Worm (Caenorhabditis elegans): ENCODE results near the gene C18H7.4.

Gene C18H7.4

DNA sequence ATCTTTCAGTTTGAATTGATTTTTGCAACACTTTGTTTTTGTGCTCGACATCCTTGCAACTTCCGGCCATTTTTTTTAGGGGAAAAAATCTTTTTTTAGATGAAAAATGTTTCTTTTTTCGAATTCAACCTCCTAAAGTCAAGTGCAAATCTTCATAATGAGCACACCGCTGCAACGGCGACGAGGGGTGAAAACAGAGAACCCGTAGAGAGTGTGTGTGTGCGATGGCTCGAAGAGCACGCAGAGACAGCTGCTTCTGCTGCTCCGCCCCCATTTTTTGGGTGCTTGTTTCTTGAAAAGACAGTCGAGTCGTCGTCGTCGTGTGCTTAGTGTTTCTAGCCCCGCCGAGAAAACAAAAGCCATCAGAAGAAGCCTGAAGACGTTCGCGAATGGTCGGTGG is 12.9 kb downstream of the C18H7.4 start, which contains the start of gene inx-18:
TSS of gene inx-18 (plus strand) at position 301 of the 400 bp plus-strand sequence.
- no peak for TF ChIP-seq T26A5.8 (tag; optimal IDR thresholded peaks at IDR 0.05)

DNA sequence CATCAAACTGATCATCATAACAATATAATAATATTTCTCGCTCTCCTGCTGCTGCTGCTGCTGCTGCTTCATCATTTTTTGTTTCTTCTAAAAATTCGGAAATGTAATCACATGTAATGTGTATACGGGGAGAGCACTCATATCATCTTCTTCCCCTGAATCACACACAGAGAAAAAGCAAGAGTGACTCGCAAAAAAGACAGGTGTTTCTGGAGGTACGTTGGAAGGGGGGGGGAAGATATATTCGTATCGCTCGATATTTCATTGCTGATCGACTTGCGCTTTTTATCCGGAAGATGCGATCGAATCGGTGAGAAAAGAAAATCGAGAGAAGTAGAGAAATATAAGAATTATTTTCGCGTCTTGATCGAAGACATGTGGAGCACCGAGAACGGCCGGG is 14.5 kb downstream of the C18H7.4 start:
- TF ChIP-seq bed-1 (GFP tag; IDR thresholded peaks at IDR 0.05) (no peak), Y95B8A.8 (GFP tag; IDR thresholded peaks at IDR 0.05) (no peak), pha-4 (tag; optimal IDR thresholded peaks at IDR 0.05) (no peak), D2030.7 (GFP tag; IDR thresholded peaks at IDR 0.05) (no peak), madf-10 (tag; optimal IDR thresholded peaks at IDR 0.05) (no peak), let-526 (GFP tag; IDR thresholded peaks at IDR 0.05) (no peak), F49E8.2 (tag; optimal IDR thresholded peaks at IDR 0.05; ENCODE audit: insufficient read depth) (no peak), ceh-40 (GFP tag; IDR thresholded peaks at IDR 0.05) (no peak), fkh-3 (tag; optimal IDR thresholded peaks at IDR 0.05) (no peak), ccch-3 (GFP tag; optimal IDR thresholded peaks at IDR 0.05) (no peak), nhr-90 (tag; optimal IDR thresholded peaks at IDR 0.05) (no peak), lsl-1 (GFP tag; optimal IDR thresholded peaks at IDR 0.05) (no peak), lin-35 (GFP tag; optimal IDR thresholded peaks at IDR 0.05) (no peak), madf-6 (GFP tag; IDR thresholded peaks at IDR 0.05) (no peak)

DNA sequence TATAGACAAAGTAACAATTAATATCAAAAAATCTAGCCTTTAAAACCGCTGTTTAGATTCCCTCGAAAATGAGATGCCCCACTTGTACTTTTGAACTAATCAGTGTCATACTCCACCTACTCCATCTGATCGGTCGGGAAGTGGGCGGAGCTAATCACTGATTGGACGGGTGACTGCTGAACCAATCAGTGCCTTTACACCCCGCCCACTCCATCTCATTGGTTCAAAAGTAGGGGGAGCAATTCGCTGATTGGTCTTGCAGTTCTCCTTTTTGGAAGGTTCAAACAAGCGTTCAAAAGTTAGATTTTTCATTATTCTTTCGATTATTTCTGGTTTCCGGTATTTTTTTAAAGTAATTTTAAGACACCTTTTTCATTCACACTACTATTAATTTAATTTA is 20.0 kb downstream of the C18H7.4 start:
- TF ChIP-seq madf-8 (GFP tag; conservative IDR thresholded peaks at IDR 0.05), result no peak
- no peak for TF ChIP-seq ztf-3 (GFP tag; optimal IDR thresholded peaks at IDR 0.05)
- no peak for TF ChIP-seq ets-4 (GFP tag; optimal IDR thresholded peaks at IDR 0.05)
- TF ChIP-seq egrh-3 (GFP tag; IDR thresholded peaks at IDR 0.05), result no peak
- no peak for TF ChIP-seq cebp-1 (GFP tag; IDR thresholded peaks at IDR 0.05)
- no peak for TF ChIP-seq cebp-1 (tag; optimal IDR thresholded peaks at IDR 0.05)
- no peak for TF ChIP-seq F49E8.2 (tag; optimal IDR thresholded peaks at IDR 0.05; ENCODE audit: insufficient read depth)
- no peak for TF ChIP-seq F22D6.2 (tag; optimal IDR thresholded peaks at IDR 0.05)
- no peak for TF ChIP-seq nhr-179 (tag; optimal IDR thresholded peaks at IDR 0.05)

DNA sequence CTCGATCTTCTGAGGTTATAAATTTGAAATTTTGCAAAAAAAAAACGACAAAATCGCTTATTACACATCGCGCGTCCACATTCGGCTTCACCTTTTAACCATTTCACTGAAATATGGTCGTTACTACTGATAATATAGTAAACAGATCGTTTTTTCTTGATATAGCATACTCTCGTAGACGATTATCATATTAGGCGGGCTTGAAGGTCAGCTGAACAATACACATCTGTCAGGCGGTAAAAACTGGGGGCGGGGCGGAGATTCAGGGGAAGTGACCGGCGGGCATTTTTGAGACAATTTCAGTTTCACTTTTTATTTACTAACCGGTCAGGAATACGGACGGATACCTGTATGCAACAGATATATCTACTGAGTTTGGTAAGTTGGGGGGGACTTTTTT is 22.1 kb downstream of the C18H7.4 start, which contains the start of gene C18H7.1:
TSS of gene C18H7.1 (plus strand) at position 301 of the 400 bp plus-strand sequence.
- TF ChIP-seq T07F8.4 (tag; optimal IDR thresholded peaks at IDR 0.05), result no peak
- TF ChIP-seq ztf-3 (GFP tag; optimal IDR thresholded peaks at IDR 0.05), result no peak

DNA sequence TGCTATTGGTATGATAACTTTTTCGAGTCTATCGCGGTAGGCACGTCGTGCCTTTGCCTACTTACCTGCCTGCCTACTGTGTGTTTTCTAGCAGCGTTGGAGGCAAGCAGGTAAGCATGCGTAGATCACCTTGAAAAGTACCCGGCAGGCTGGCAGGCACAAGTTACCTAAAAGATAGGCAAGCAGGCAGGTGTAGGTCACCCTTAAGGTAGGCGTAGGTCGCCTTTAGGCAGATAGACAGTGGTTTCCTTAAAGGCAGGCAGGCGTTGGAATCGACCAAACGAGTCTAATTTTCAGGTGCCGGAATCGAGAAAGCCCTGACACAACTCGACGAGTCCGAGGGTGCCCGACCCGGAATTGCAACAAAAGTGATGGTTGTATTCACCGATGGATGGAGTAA is 26.6 kb downstream of the C18H7.4 start:
- TF ChIP-seq madf-10 (tag; optimal IDR thresholded peaks at IDR 0.05) (no peak), F37B4.10 (GFP tag; IDR thresholded peaks at IDR 0.05) (no peak), Y67H2A.10 (GFP tag; conservative IDR thresholded peaks at IDR 0.05) (no peak), ZK185.1 (tag; optimal IDR thresholded peaks at IDR 0.05; ENCODE audit: poor library complexity, severe bottlenecking) (no peak), T26A5.8 (tag; optimal IDR thresholded peaks at IDR 0.05) (no peak), ztf-18 (tag; optimal IDR thresholded peaks at IDR 0.05) (no peak), egrh-3 (GFP tag; IDR thresholded peaks at IDR 0.05) (no peak), athp-1 (tag; optimal IDR thresholded peaks at IDR 0.05) (no peak), F23B12.7 (tag; optimal IDR thresholded peaks at IDR 0.05; ENCODE audit: insufficient read depth) (no peak)

DNA sequence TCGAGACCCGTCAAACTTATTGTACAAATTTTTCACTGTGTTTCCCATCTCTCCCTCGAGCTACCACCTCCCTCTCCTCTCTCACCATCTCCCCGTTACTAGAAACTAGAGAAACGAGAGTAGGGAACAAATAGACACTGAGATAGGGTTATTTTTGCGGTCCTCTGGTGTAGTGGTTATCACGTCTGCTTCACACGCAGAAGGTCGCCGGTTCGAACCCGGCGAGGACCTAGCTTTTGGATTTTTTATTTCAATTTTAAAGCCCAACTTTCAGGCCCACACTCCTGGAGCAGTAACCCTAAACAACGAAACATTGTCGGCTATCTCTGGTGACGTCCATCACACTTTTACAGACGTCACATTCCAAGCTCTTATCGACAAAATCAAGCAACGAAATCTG is 27.2 kb downstream of the C18H7.4 start:
- TF ChIP-seq atf-7 (tag; optimal IDR thresholded peaks at IDR 0.05) (peak; percentile 9), hlh-12 (tag; optimal IDR thresholded peaks at IDR 0.05) (peak; percentile 45), aptf-2 (GFP tag; conservative IDR thresholded peaks at IDR 0.05) (peak; percentile 20; the same call in 1 of the 2 replicates), madf-6 (GFP tag; IDR thresholded peaks at IDR 0.05) (0 out of 2 replicates have a peak, but pooled peaks have one; percentile 33), him-1 (tag; optimal IDR thresholded peaks at IDR 0.05) (peak; percentile 75), K12H6.12 (tag; optimal IDR thresholded peaks at IDR 0.05) (peak; percentile 13), snpc-3.4 (tag; optimal IDR thresholded peaks at IDR 0.05) (peak; percentile 73), T26A5.8 (tag; optimal IDR thresholded peaks at IDR 0.05) (peak; percentile 12), nfyb-1 (GFP tag; IDR thresholded peaks at IDR 0.05) (peak; percentile 76; the same call in 1 of the 2 replicates), ztf-25 (GFP tag; IDR thresholded peaks at IDR 0.05) (peak; percentile 68; the same call in 1 of the 2 replicates), mes-4 (tag; optimal IDR thresholded peaks at IDR 0.05) (peak; percentile 13), lin-26 (GFP tag; IDR thresholded peaks at IDR 0.05) (peak; percentile 80), chd-7 (tag; optimal IDR thresholded peaks at IDR 0.05) (peak; percentile 42)
